Fruit fly (Drosophila melanogaster) S2 (cell line): ENCODE measurements around the gene pan.

Experiments used
- CG8478 ChIP-seq: fragments of >200 bp; optimal IDR thresholded peaks from 2 replicates; lab custom pipeline; 2018
- CTCF ChIP-seq, 2 experiments: fragments of >200 bp; optimal IDR thresholded peaks; 2 replicates each; lab custom pipeline; 2018

- TF ChIP-seq CG8478 (lab: Kevin White, UChicago) = no peak
- no peak for TF ChIP-seq CTCF (optimal IDR thresholded peaks at IDR 0.05; lab: Kevin White, UChicago)
Measured at dm6 chr4:128884-129457, 59.8 kb downstream of the pan start.
